Worm (Caenorhabditis elegans) whole organism, L3 larva: ENCODE measurements around the gene ttr-2.

ENCODE experiments used
- aly-2 ChIP-seq: fragments of 150-350 bp; optimal IDR thresholded peaks from 2 replicates; lab custom pipeline; 2014; ENCODE audit warnings: missing biosample characterization, missing genetic modification characterization
- ceh-28 ChIP-seq: fragments of 150-350 bp; optimal IDR thresholded peaks from 2 replicates; lab custom pipeline; 2014; ENCODE audit warnings: missing biosample characterization, missing genetic modification reagents, missing genetic modification characterization
- ceh-9 ChIP-seq: sonication (generic microtip); optimal IDR thresholded peaks from 2 replicates; lab custom pipeline; 2018; ENCODE audit warnings: missing biosample characterization, missing genetic modification characterization
- elt-2 ChIP-seq: sonication (generic microtip); optimal IDR thresholded peaks from 2 replicates; lab custom pipeline; 2016; ENCODE audit warnings: missing genetic modification reagents, mild to moderate bottlenecking, missing genetic modification characterization, missing compliant biosample characterization
- mdl-1 ChIP-seq: fragments of 150-350 bp; optimal IDR thresholded peaks from 2 replicates; lab custom pipeline; 2014; ENCODE audit warnings: missing biosample characterization, missing genetic modification characterization
- nhr-11 ChIP-seq: fragments of 150-350 bp; optimal IDR thresholded peaks from 2 replicates; lab custom pipeline; 2014; ENCODE audit warnings: missing biosample characterization, missing genetic modification characterization
- pha-4 ChIP-seq: fragments of 150-350 bp; optimal IDR thresholded peaks from 2 replicates; lab custom pipeline; 2014; ENCODE audit warnings: missing biosample characterization, missing genetic modification reagents, missing genetic modification characterization
- skn-1 ChIP-seq: fragments of 150-350 bp; optimal IDR thresholded peaks from 2 replicates; lab custom pipeline; 2014; ENCODE audit warnings: missing biosample characterization, missing genetic modification characterization
- tbx-2 ChIP-seq: sonication (generic microtip); optimal IDR thresholded peaks from 2 replicates; lab custom pipeline; 2016; ENCODE audit warnings: mild to moderate bottlenecking, missing genetic modification characterization, missing compliant biosample characterization
- unc-62 ChIP-seq: fragments of 150-350 bp; sonication (generic microtip); optimal IDR thresholded peaks from 4 replicates; lab custom pipeline; 2014; ENCODE audit warnings: missing biosample characterization, missing genetic modification reagents, missing genetic modification characterization
- ztf-11 ChIP-seq: fragments of 150-350 bp; optimal IDR thresholded peaks from 2 replicates; lab custom pipeline; 2014; ENCODE audit warnings: missing biosample characterization, missing genetic modification characterization
- ztf-4 ChIP-seq: fragments of 150-350 bp; optimal IDR thresholded peaks from 2 replicates; lab custom pipeline; 2014; ENCODE audit warnings: missing biosample characterization, missing genetic modification characterization

DNA sequence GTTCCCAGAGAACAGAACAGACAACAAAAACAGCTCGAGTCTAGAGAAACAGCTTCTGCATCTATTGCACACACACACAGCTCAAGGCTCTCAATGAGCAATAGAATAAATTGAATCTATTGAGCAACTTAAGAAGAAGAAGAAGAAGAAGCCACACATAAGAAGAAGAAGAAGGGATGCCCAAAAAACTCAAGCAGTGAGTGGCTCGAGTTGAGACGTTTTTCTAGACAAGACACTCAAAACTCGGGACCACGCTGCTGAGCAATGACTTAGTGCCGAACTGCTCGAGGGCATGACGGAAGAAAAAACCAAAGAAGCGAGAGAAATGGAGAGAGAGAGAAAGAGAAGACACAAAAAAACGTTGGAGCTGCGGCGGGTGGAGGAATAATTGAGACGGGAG, 22.3 kb upstream of the ttr-2 start:
- TF ChIP-seq ceh-28 (tag; lab: Kevin White, UChicago) (no peak), ceh-9 (tag; lab: Kevin White, UChicago) (no peak), nhr-11 (no peak), skn-1 (tag; lab: Kevin White, UChicago) (no peak), tbx-2 (tag; lab: Kevin White, UChicago) (no peak), ztf-4 (no peak), unc-62 (GFP tag; lab: Kevin White, UChicago) (no peak), aly-2 (tag; lab: Kevin White, UChicago) (no peak), mdl-1 (tag; lab: Kevin White, UChicago) (no peak), ztf-11 (tag; lab: Kevin White, UChicago) (no peak), pha-4 (tag; lab: Kevin White, UChicago) (no peak), elt-2 (tag; lab: Kevin White, UChicago) (no peak)
